Worm (Caenorhabditis elegans): ENCODE results near the gene F43C11.7.

- TF ChIP-seq W03F9.2 (tag; optimal IDR thresholded peaks at IDR 0.05) (no peak), him-1 (tag; optimal IDR thresholded peaks at IDR 0.05) (no peak)
Observed at ce11 chrII:2340974-2341373, 5.3 kb downstream of the F43C11.7 start.
